Fruit fly (Drosophila melanogaster) whole organism, embryonic: ENCODE measurements around the gene superdeath.

ENCODE experiments used
- CG10209 ChIP-seq: fragments of 200-800 bp; sonication (Bioruptor generic); optimal IDR thresholded peaks from 3 replicates; lab custom pipeline; 2017; ENCODE audit warnings: missing biosample characterization, mild to moderate bottlenecking, missing genetic modification characterization, missing genetic modification reagents
- CG11093 ChIP-seq: fragments of 200-800 bp; sonication (Bioruptor generic); IDR thresholded peaks from 3 replicates; pipeline ENCODE4 v1.3.6; 2022; ENCODE audit warnings: missing biosample characterization, missing genetic modification characterization
- CG11398 ChIP-seq: fragments of 200-800 bp; sonication (Bioruptor generic); optimal IDR thresholded peaks from 2 replicates; lab custom pipeline; 2016; ENCODE audit warnings: missing biosample characterization, missing genetic modification characterization
- CG16813 ChIP-seq: fragments of 200-800 bp; sonication (Bioruptor generic); IDR thresholded peaks from 3 replicates; pipeline ENCODE4 v1.3.6; 2022; ENCODE audit warnings: missing biosample characterization, missing genetic modification characterization; ENCODE audit not compliant: partially characterized antibody
- CG18011 ChIP-seq: fragments of 200-800 bp; sonication (Bioruptor generic); optimal IDR thresholded peaks from 2 replicates; lab custom pipeline; 2017; ENCODE audit warnings: missing biosample characterization, missing genetic modification characterization, mild to moderate bottlenecking, moderate library complexity, missing genotype
- CG4707 ChIP-seq: fragments of 200-800 bp; sonication (Bioruptor generic); optimal IDR thresholded peaks from 2 replicates; lab custom pipeline; 2018; ENCODE audit warnings: missing biosample characterization, mild to moderate bottlenecking, missing genetic modification characterization, moderate library complexity
- CG5180 ChIP-seq: fragments of 200-800 bp; sonication (Bioruptor generic); optimal IDR thresholded peaks from 3 replicates; lab custom pipeline; 2017; ENCODE audit warnings: missing biosample characterization, missing genetic modification characterization, mild to moderate bottlenecking, moderate library complexity, missing genetic modification reagents
- CG6765 ChIP-seq: fragments of 200-800 bp; sonication (Bioruptor generic); optimal IDR thresholded peaks from 3 replicates; lab custom pipeline; 2017; ENCODE audit warnings: missing biosample characterization, mild to moderate bottlenecking, missing genetic modification characterization
- CG7745 ChIP-seq: fragments of 200-800 bp; sonication (Bioruptor generic); optimal IDR thresholded peaks from 2 replicates; lab custom pipeline; 2018; ENCODE audit warnings: missing biosample characterization, mild to moderate bottlenecking, missing genetic modification characterization, moderate library complexity
- CG8359 ChIP-seq: fragments of 200-800 bp; sonication (Bioruptor generic); optimal IDR thresholded peaks from 2 replicates; lab custom pipeline; 2017; ENCODE audit warnings: missing biosample characterization, mild to moderate bottlenecking, missing genetic modification characterization, borderline replicate concordance
- CG8388 ChIP-seq: fragments of 200-800 bp; sonication (Bioruptor generic); optimal IDR thresholded peaks from 2 replicates; lab custom pipeline; 2019; ENCODE audit warnings: missing biosample characterization, mild to moderate bottlenecking, missing genetic modification characterization, moderate library complexity
- CG8765 ChIP-seq: fragments of 200-800 bp; sonication (Bioruptor generic); IDR thresholded peaks from 2 replicates; pipeline ENCODE4 v1.3.6; 2022; ENCODE audit warnings: missing biosample characterization, missing genetic modification characterization
- CG9437 ChIP-seq: fragments of 200-800 bp; sonication (Bioruptor generic); optimal IDR thresholded peaks from 2 replicates; lab custom pipeline; 2018; ENCODE audit warnings: missing biosample characterization, mild to moderate bottlenecking, missing genetic modification characterization
- CHES-1-like ChIP-seq: fragments of 200-800 bp; sonication (Bioruptor generic); optimal IDR thresholded peaks from 2 replicates; lab custom pipeline; 2016; ENCODE audit warnings: missing biosample characterization, missing genetic modification characterization
- Dll ChIP-seq: fragments of 200-800 bp; sonication (Bioruptor generic); IDR thresholded peaks from 4 replicates; pipeline ENCODE4 v1.3.6; 2022; ENCODE audit warnings: missing biosample characterization, missing genetic modification characterization; ENCODE audit not compliant: partially characterized antibody
- Dref ChIP-seq: fragments of 200-800 bp; sonication (Bioruptor generic); IDR thresholded peaks from 2 replicates; pipeline ENCODE4 v1.3.6; 2022; ENCODE audit warnings: missing biosample characterization, missing genetic modification characterization
- Eip74EF ChIP-seq, 2 experiments: fragments of 200-800 bp in 1 of 2; fragments of >200 bp in 1 of 2; sonication (Bioruptor generic) in 1 of 2; optimal IDR thresholded peaks; 2 replicates each; lab custom pipeline; 2017 to 2019; ENCODE audit warnings: missing biosample characterization in 2 of 2, missing genetic modification characterization in 2 of 2, mild to moderate bottlenecking in 1 of 2, moderate library complexity in 1 of 2
- Gug ChIP-seq: fragments of 200-800 bp; sonication (Bioruptor generic); IDR thresholded peaks from 4 replicates; pipeline ENCODE4 v1.3.6; 2022; ENCODE audit warnings: missing biosample characterization, missing genetic modification characterization
- HLHmδ ChIP-seq: fragments of 200-800 bp; sonication (Bioruptor generic); optimal IDR thresholded peaks from 2 replicates; lab custom pipeline; 2018; ENCODE audit warnings: missing biosample characterization, mild to moderate bottlenecking, missing genetic modification characterization, moderate library complexity
- Hr39 ChIP-seq: fragments of >200 bp; optimal IDR thresholded peaks from 2 replicates; lab custom pipeline; 2017
- Lim3 ChIP-seq: fragments of 200-800 bp; sonication (Bioruptor generic); IDR thresholded peaks from 2 replicates; pipeline ENCODE4 v1.3.6; 2022; ENCODE audit warnings: missing biosample characterization, missing genetic modification characterization
- Mrtf ChIP-seq: fragments of 200-800 bp; sonication (Bioruptor generic); IDR thresholded peaks from 3 replicates; pipeline ENCODE4 v1.3.6; 2022; ENCODE audit warnings: missing biosample characterization, missing genetic modification characterization
- NFAT ChIP-seq: fragments of 200-800 bp; sonication (Bioruptor generic); IDR thresholded peaks from 2 replicates; pipeline ENCODE4 v1.3.6; 2022; ENCODE audit warnings: missing biosample characterization, missing genetic modification characterization
- Nf-YA ChIP-seq: fragments of 200-800 bp; sonication (Bioruptor generic); IDR thresholded peaks from 2 replicates; pipeline ENCODE4 v1.3.6; 2022; ENCODE audit warnings: missing biosample characterization, missing genetic modification characterization
- Ptx1 ChIP-seq: fragments of 200-800 bp; sonication (Bioruptor generic); IDR thresholded peaks from 2 replicates; pipeline ENCODE4 v1.3.6; 2022; ENCODE audit warnings: missing biosample characterization, missing genetic modification characterization
- Side ChIP-seq: fragments of 200-800 bp; sonication (Bioruptor generic); optimal IDR thresholded peaks from 2 replicates; lab custom pipeline; 2016; ENCODE audit warnings: missing biosample characterization, missing genetic modification characterization
- TFAM ChIP-seq: fragments of 200-800 bp; sonication (Bioruptor generic); optimal IDR thresholded peaks from 2 replicates; lab custom pipeline; 2017; ENCODE audit warnings: missing biosample characterization, missing genetic modification characterization, inconsistent platforms
- YL-1 ChIP-seq: fragments of 200-800 bp; sonication (Bioruptor generic); optimal IDR thresholded peaks from 3 replicates; lab custom pipeline; 2017; ENCODE audit warnings: missing biosample characterization, mild to moderate bottlenecking, missing genetic modification characterization
- amos ChIP-seq: fragments of 200-800 bp; sonication (Bioruptor generic); IDR thresholded peaks from 2 replicates; pipeline ENCODE4 v1.3.6; 2022; ENCODE audit warnings: missing biosample characterization, missing genetic modification characterization; ENCODE audit not compliant: partially characterized antibody
- az2 ChIP-seq: fragments of 200-800 bp; sonication (Bioruptor generic); optimal IDR thresholded peaks from 3 replicates; lab custom pipeline; 2016; ENCODE audit warnings: missing biosample characterization, missing genetic modification characterization
- bcd ChIP-seq: fragments of 200-800 bp; sonication (Bioruptor generic); optimal IDR thresholded peaks from 2 replicates; lab custom pipeline; 2017; ENCODE audit warnings: missing biosample characterization, mild to moderate bottlenecking, missing genetic modification characterization
- bowl ChIP-seq: fragments of 200-800 bp; sonication (Bioruptor generic); IDR thresholded peaks from 2 replicates; pipeline ENCODE4 v1.3.6; 2022; ENCODE audit warnings: missing biosample characterization, missing genetic modification characterization
- cad ChIP-seq: fragments of >200 bp; optimal IDR thresholded peaks from 2 replicates; lab custom pipeline; 2017; ENCODE audit warnings: missing biosample characterization, missing genetic modification characterization
- da ChIP-seq: fragments of 200-800 bp; sonication (Bioruptor generic); optimal IDR thresholded peaks from 2 replicates; lab custom pipeline; 2016; ENCODE audit warnings: missing biosample characterization, missing genetic modification characterization
- dmrt99B ChIP-seq: fragments of 200-800 bp; sonication (Bioruptor generic); optimal IDR thresholded peaks from 2 replicates; lab custom pipeline; 2018; ENCODE audit warnings: missing biosample characterization, mild to moderate bottlenecking, missing genetic modification characterization, moderate library complexity
- eyg ChIP-seq: fragments of 200-800 bp; sonication (Bioruptor generic); optimal IDR thresholded peaks from 3 replicates; lab custom pipeline; 2016; ENCODE audit warnings: missing biosample characterization, missing genetic modification characterization
- gfzf ChIP-seq: fragments of 200-800 bp; sonication (Bioruptor generic); optimal IDR thresholded peaks from 2 replicates; lab custom pipeline; 2016; ENCODE audit warnings: missing biosample characterization, mild to moderate bottlenecking, missing genetic modification characterization, moderate library complexity
- kni ChIP-seq: fragments of 200-800 bp; sonication (Bioruptor generic); optimal IDR thresholded peaks from 3 replicates; lab custom pipeline; 2017; ENCODE audit warnings: mild to moderate bottlenecking, missing biosample characterization, missing genetic modification reagents, missing genetic modification characterization
- lbe ChIP-seq: fragments of 200-800 bp; sonication (Bioruptor generic); optimal IDR thresholded peaks from 2 replicates; lab custom pipeline; 2016; ENCODE audit warnings: missing biosample characterization, mild to moderate bottlenecking, missing genetic modification characterization
- mam ChIP-seq: fragments of 200-800 bp; sonication (Bioruptor generic); optimal IDR thresholded peaks from 3 replicates; lab custom pipeline; 2016; ENCODE audit warnings: missing biosample characterization, missing genetic modification characterization
- pan ChIP-seq, 4 experiments: fragments of >200 bp in 3 of 4; fragments of 200-800 bp in 1 of 4; sonication (Bioruptor generic) in 1 of 4; optimal IDR thresholded peaks in 3 of 4; IDR thresholded peaks in 1 of 4; 2 replicates each; pipeline versions ENCODE4 v1.3.6 to Lab custom; 2017 to 2022; ENCODE audit warnings: missing biosample characterization in 2 of 4, missing genetic modification characterization in 2 of 4, mixed read lengths in 1 of 4
- psq ChIP-seq: fragments of 200-800 bp; sonication (Bioruptor generic); optimal IDR thresholded peaks from 2 replicates; lab custom pipeline; 2017; ENCODE audit warnings: missing biosample characterization, missing genetic modification characterization
- pzg ChIP-seq: fragments of 200-800 bp; sonication (Bioruptor generic); optimal IDR thresholded peaks from 3 replicates; lab custom pipeline; 2018; ENCODE audit warnings: missing biosample characterization, mild to moderate bottlenecking, missing genetic modification characterization, moderate library complexity
- ro ChIP-seq: fragments of 200-800 bp; sonication (Bioruptor generic); IDR thresholded peaks from 2 replicates; pipeline ENCODE4 v1.3.6; 2022; ENCODE audit warnings: missing biosample characterization, missing genetic modification characterization
- row ChIP-seq: fragments of 200-800 bp; sonication (Bioruptor generic); IDR thresholded peaks from 3 replicates; pipeline ENCODE4 v1.3.6; 2022; ENCODE audit warnings: missing biosample characterization, missing genetic modification characterization
- sc ChIP-seq, 3 experiments: fragments of >200 bp in 2 of 3; fragments of 200-800 bp in 1 of 3; sonication (Bioruptor generic) in 1 of 3; optimal IDR thresholded peaks; 2 replicates in 2 of 3; 3 replicates in 1 of 3; lab custom pipeline; 2017; ENCODE audit warnings: mild to moderate bottlenecking in 1 of 3, missing biosample characterization in 1 of 3, missing genetic modification characterization in 1 of 3, missing genetic modification reagents in 1 of 3
- sima ChIP-seq: fragments of 200-800 bp; sonication (Bioruptor generic); optimal IDR thresholded peaks from 2 replicates; lab custom pipeline; 2016; ENCODE audit warnings: missing biosample characterization, missing genetic modification characterization
- sr ChIP-seq: fragments of 200-800 bp; sonication (Bioruptor generic); IDR thresholded peaks from 3 replicates; pipeline ENCODE4 v1.3.6; 2022; ENCODE audit warnings: missing biosample characterization, missing genetic modification characterization
- zen2 ChIP-seq: fragments of 200-800 bp; sonication (Bioruptor generic); IDR thresholded peaks from 3 replicates; pipeline ENCODE4 v1.3.6; 2022; ENCODE audit warnings: missing biosample characterization, missing genetic modification characterization; ENCODE audit not compliant: partially characterized antibody

Gene superdeath

DNA sequence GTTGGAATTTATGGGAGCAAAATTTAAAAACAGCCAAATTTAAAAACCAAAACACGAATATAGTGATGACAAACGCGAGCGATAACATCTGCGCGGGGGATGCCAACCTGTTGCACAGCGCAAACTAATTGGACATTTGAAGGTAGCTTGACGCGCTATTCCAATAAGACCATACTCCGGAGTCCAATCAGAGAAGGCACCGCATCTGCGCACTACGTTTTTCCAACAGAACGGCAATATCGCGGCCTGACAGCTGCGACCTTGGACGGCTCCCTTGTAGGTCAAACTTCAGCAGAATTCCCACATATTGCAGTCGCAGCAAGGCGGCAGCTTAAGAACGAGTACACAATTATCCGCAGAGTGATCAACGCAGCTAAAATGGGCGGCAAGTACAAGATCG lies 9.6 kb downstream of the superdeath start, which contains the start of the genes CG11882 and Pglym78 (continued):
- TF ChIP-seq CG9437 (no peak), YL-1 (GFP tag; lab: Kevin White, UChicago) (peak; percentile 94), CG11398 (no peak), Gug (GFP tag; lab: Robert Waterston, UW) (peak; percentile 46; the same call in 1 of the 4 replicates), CG5180 (GFP tag; lab: Kevin White, UChicago) (no peak), Nf-YA (no peak), amos (GFP tag; lab: Robert Waterston, UW) (peak; percentile 58; the same call in 1 of the 2 replicates), pzg (GFP tag; lab: Kevin White, UChicago) (peak; percentile 98), TFAM (GFP tag; lab: Kevin White, UChicago) (no peak), gfzf (peak; percentile 89), mam (peak; percentile 72), CG7745 (no peak), Ptx1 (peak; percentile 60), Mrtf (GFP tag; lab: Robert Waterston, UW) (no peak), NFAT (GFP tag; lab: Robert Waterston, UW) (peak; percentile 56; the same call in 1 of the 2 replicates), Eip74EF (GFP tag; optimal IDR thresholded peaks at IDR 0.05; lab: Kevin White, UChicago) (no peak), lbe (no peak), CG4707 (no peak), CG8359 (GFP tag; lab: Kevin White, UChicago) (no peak), CG18011 (GFP tag; lab: Kevin White, UChicago) (peak; percentile 14), sima (GFP tag; lab: Kevin White, UChicago) (no peak), Hr39 (lab: Kevin White, UChicago) (no peak), psq (no peak), Lim3 (GFP tag; lab: Robert Waterston, UW) (no peak), HLHmδ (GFP tag; lab: Kevin White, UChicago) (peak; percentile 24), CG8765 (GFP tag; lab: Robert Waterston, UW) (0 out of 2 replicates have a peak, but pooled peaks have one; percentile 34), da (peak; percentile 79), CG8388 (GFP tag; lab: Kevin White, UChicago) (no peak), CHES-1-like (peak; percentile 80), kni (GFP tag; lab: Kevin White, UChicago) (peak; percentile 12), cad (GFP tag; lab: Kevin White, UChicago) (no peak), Side (GFP tag; lab: Kevin White, UChicago) (peak; percentile 22), CG11093 (no peak), zen2 (peak; percentile 34; the same call in 1 of the 3 replicates), sc (optimal IDR thresholded peaks at IDR 0.05; lab: Kevin White, UChicago) (no peak), sc (GFP tag; optimal IDR thresholded peaks at IDR 0.05; lab: Kevin White, UChicago) (no peak), Dll (GFP tag; lab: Robert Waterston, UW) (0 out of 4 replicates have a peak, but pooled peaks have one; percentile 56), bowl (GFP tag; lab: Robert Waterston, UW) (no peak), CG6765 (GFP tag; lab: Kevin White, UChicago) (no peak), bcd (GFP tag; lab: Kevin White, UChicago) (peak; percentile 37), dmrt99B (tag; lab: Kevin White, UChicago) (no peak), az2 (GFP tag; lab: Kevin White, UChicago) (no peak), row (peak; percentile 59), ro (GFP tag; lab: Robert Waterston, UW) (no peak), Dref (GFP tag; lab: Robert Waterston, UW) (peak; percentile 81), pan (optimal IDR thresholded peaks at IDR 0.05; lab: Kevin White, UChicago) (no peak), pan (GFP tag; optimal IDR thresholded peaks at IDR 0.05 in 1 of 2, IDR thresholded peaks at IDR 0.05 in 1 of 2) (peak in 1 of 2 experiments; percentile 39), CG10209 (GFP tag; lab: Kevin White, UChicago) (no peak), eyg (no peak), sr (GFP tag; lab: Robert Waterston, UW) (no peak), CG16813 (GFP tag; lab: Robert Waterston, UW) (no peak)
